Fruit fly (Drosophila melanogaster) whole organism, wandering third instar larva: ENCODE data around the gene Sce.

Experiments
- CG32264 ChIP-seq: fragments of 200-800 bp; sonication (Bioruptor generic); optimal IDR thresholded peaks from 2 replicates; lab custom pipeline; 2016; ENCODE audit warnings: missing biosample characterization, missing genetic modification characterization
- CG9705 ChIP-seq: fragments of 200-800 bp; sonication (Bioruptor generic); optimal IDR thresholded peaks from 2 replicates; lab custom pipeline; 2018; ENCODE audit warnings: missing biosample characterization, mild to moderate bottlenecking, missing genetic modification characterization
- CrebA ChIP-seq: fragments of 200-800 bp; sonication (Bioruptor generic); optimal IDR thresholded peaks from 2 replicates; lab custom pipeline; 2016; ENCODE audit warnings: missing biosample characterization, mild to moderate bottlenecking, missing genetic modification characterization, borderline replicate concordance
- Dfd ChIP-seq: fragments of >200 bp; optimal IDR thresholded peaks from 2 replicates; lab custom pipeline; 2017; ENCODE audit warnings: missing biosample characterization, missing genetic modification characterization
- GATAd ChIP-seq: sonication (Bioruptor generic); optimal IDR thresholded peaks from 2 replicates; lab custom pipeline; 2016; ENCODE audit warnings: missing biosample characterization, missing genetic modification characterization
- HLH106 ChIP-seq: fragments of 200-800 bp; optimal IDR thresholded peaks from 3 replicates; lab custom pipeline; 2019; ENCODE audit warnings: missing biosample characterization, mild to moderate bottlenecking, missing genetic modification characterization, moderate library complexity
- Hnf4 ChIP-seq: fragments of 200-800 bp; sonication (Bioruptor generic); optimal IDR thresholded peaks from 2 replicates; lab custom pipeline; 2016; ENCODE audit warnings: missing biosample characterization, mild to moderate bottlenecking, missing genetic modification characterization
- Hr78 ChIP-seq: fragments of >200 bp; optimal IDR thresholded peaks from 2 replicates; lab custom pipeline; 2017; ENCODE audit warnings: missing biosample characterization, missing genetic modification characterization
- Hr83 ChIP-seq: fragments of 200-300 bp; sonication (Bioruptor generic); optimal IDR thresholded peaks from 2 replicates; lab custom pipeline; 2016; ENCODE audit warnings: missing biosample characterization, mild to moderate bottlenecking, missing genetic modification characterization, moderate library complexity; ENCODE audit not compliant: poor library complexity, severe bottlenecking
- Jra ChIP-seq: sonication (Bioruptor generic); optimal IDR thresholded peaks from 2 replicates; lab custom pipeline; 2016; ENCODE audit warnings: missing biosample characterization, missing genetic modification characterization
- Mio ChIP-seq: sonication (Bioruptor generic); optimal IDR thresholded peaks from 2 replicates; lab custom pipeline; 2016; ENCODE audit warnings: missing biosample characterization, missing genetic modification characterization
- Myc ChIP-seq: fragments of >200 bp; optimal IDR thresholded peaks from 2 replicates; lab custom pipeline; 2017
- N ChIP-seq: fragments of >200 bp; optimal IDR thresholded peaks from 2 replicates; lab custom pipeline; 2018; ENCODE audit warnings: missing biosample characterization, missing external identifiers, missing genetic modification characterization
- Rel ChIP-seq, 2 experiments: fragments of 200-800 bp; sonication (Bioruptor generic) in 1 of 2; optimal IDR thresholded peaks; 2 replicates in 1 of 2; 3 replicates in 1 of 2; lab custom pipeline; 2016 to 2019; ENCODE audit warnings: mild to moderate bottlenecking in 2 of 2, missing biosample characterization in 2 of 2, missing genetic modification characterization in 2 of 2, moderate library complexity in 1 of 2
- Sp1 ChIP-seq: fragments of 200-800 bp; sonication (Bioruptor generic); optimal IDR thresholded peaks from 3 replicates; lab custom pipeline; 2019; ENCODE audit warnings: missing biosample characterization, mild to moderate bottlenecking, missing genetic modification characterization, moderate library complexity
- Vsx2 ChIP-seq: fragments of 200-300, 225-300 bp; sonication (Bioruptor generic); optimal IDR thresholded peaks from 2 replicates; lab custom pipeline; 2018; ENCODE audit warnings: missing biosample characterization, missing genetic modification characterization; ENCODE audit not compliant: partially characterized antibody
- brk ChIP-seq: fragments of 200-800 bp; sonication (Bioruptor generic); optimal IDR thresholded peaks from 2 replicates; lab custom pipeline; 2016; ENCODE audit warnings: missing biosample characterization, mild to moderate bottlenecking, missing genetic modification characterization
- dl ChIP-seq, 2 experiments: fragments of 175-275, 200-275 bp in 1 of 2; fragments of 200-275 bp in 1 of 2; sonication (Bioruptor generic); optimal IDR thresholded peaks; lab custom pipeline; 2018; ENCODE audit warnings: mild to moderate bottlenecking in 2 of 2, missing biosample characterization in 2 of 2, missing genetic modification characterization in 2 of 2, moderate library complexity in 2 of 2; ENCODE audit not compliant: partially characterized antibody in 2 of 2, insufficient read depth in 1 of 2
- dmrt93B ChIP-seq: fragments of 200-800 bp; sonication (Bioruptor generic); optimal IDR thresholded peaks from 2 replicates; lab custom pipeline; 2018; ENCODE audit warnings: missing biosample characterization, mild to moderate bottlenecking, missing genetic modification characterization
- dsf ChIP-seq: sonication (Bioruptor generic); optimal IDR thresholded peaks from 2 replicates; lab custom pipeline; 2016; ENCODE audit warnings: missing biosample characterization, missing genetic modification characterization, borderline replicate concordance
- foxo ChIP-seq, 2 experiments: fragments of 200-800 bp; sonication (Bioruptor generic); optimal IDR thresholded peaks; 2 replicates in 1 of 2; 3 replicates in 1 of 2; lab custom pipeline; 2016 to 2017; ENCODE audit warnings: missing biosample characterization in 2 of 2, missing genetic modification characterization in 2 of 2
- fru ChIP-seq: fragments of 200-800 bp; sonication (Bioruptor generic); optimal IDR thresholded peaks from 3 replicates; lab custom pipeline; 2016; ENCODE audit warnings: missing biosample characterization, mild to moderate bottlenecking, missing genetic modification characterization
- lola ChIP-seq: fragments of >200 bp; optimal IDR thresholded peaks from 2 replicates; lab custom pipeline; 2017; ENCODE audit warnings: missing biosample characterization, missing genetic modification characterization
- pan ChIP-seq: fragments of >200 bp; optimal IDR thresholded peaks from 2 replicates; lab custom pipeline; 2017
- psq ChIP-seq: fragments of 200-800 bp; sonication (Bioruptor generic); optimal IDR thresholded peaks from 3 replicates; lab custom pipeline; 2017; ENCODE audit warnings: missing biosample characterization, mild to moderate bottlenecking, missing genetic modification characterization, moderate library complexity
- rgr ChIP-seq: fragments of 200-800 bp; sonication (Bioruptor generic); optimal IDR thresholded peaks from 3 replicates; lab custom pipeline; 2016; ENCODE audit warnings: missing biosample characterization, mild to moderate bottlenecking, missing genetic modification characterization
- sage ChIP-seq: fragments of 200-800 bp; sonication (Bioruptor generic); optimal IDR thresholded peaks from 2 replicates; lab custom pipeline; 2016; ENCODE audit warnings: missing biosample characterization, mild to moderate bottlenecking, missing genetic modification characterization
- sv ChIP-seq: fragments of 200-800 bp; sonication (Bioruptor generic); optimal IDR thresholded peaks from 3 replicates; lab custom pipeline; 2016; ENCODE audit warnings: missing biosample characterization, missing genetic modification characterization
- tai ChIP-seq: sonication (Bioruptor generic); optimal IDR thresholded peaks from 2 replicates; lab custom pipeline; 2016; ENCODE audit warnings: missing biosample characterization, missing genetic modification characterization

Sce gene

DNA sequence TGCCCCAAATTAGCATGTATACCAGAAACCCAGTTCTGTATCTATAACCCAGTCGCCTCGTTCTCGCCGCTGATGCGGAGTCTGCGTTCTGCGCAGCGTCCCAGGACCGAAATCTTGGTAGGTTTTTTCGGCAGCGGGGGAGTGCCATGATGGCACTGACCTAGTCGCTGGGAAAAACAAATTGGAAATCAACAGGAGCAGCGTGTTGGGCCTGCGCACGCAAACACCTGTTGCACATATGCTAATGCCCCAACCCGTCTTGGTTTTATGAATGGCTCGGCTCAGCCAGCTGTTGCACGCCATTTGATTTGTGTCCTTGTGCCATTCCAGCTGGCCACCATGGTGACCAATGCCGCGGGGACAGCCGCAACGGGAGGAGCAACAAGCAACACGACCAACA lies 19.0 kb downstream of the Sce start:
- TF ChIP-seq Jra (GFP tag; lab: Kevin White, UChicago), result no peak
- no peak for TF ChIP-seq foxo (GFP tag; optimal IDR thresholded peaks at IDR 0.05; lab: Kevin White, UChicago)
- no peak for TF ChIP-seq Hr83 (GFP tag; lab: Kevin White, UChicago)
- TF ChIP-seq dl (GFP tag; optimal IDR thresholded peaks at IDR 0.05; lab: Kevin White, UChicago; ENCODE audit: insufficient read depth in 1 of 2, partially characterized antibody in 2 of 2), result no peak

dm6 chr3R:27661971-27662489 lies 19.8 kb downstream of the Sce start, which contains the start of gene unc80:
unc80 (plus strand) TSS chr3R:27662439.
- TF ChIP-seq fru (no peak), CG32264 (GFP tag; lab: Kevin White, UChicago) (no peak), sage (GFP tag; lab: Kevin White, UChicago) (no peak), Dfd (no peak), Rel (GFP tag; optimal IDR thresholded peaks at IDR 0.05; lab: Kevin White, UChicago) (no peak), Rel (tag; optimal IDR thresholded peaks at IDR 0.05; lab: Kevin White, UChicago) (no peak)
- TF ChIP-seq, all 38 proteins: peak for 0

DNA sequence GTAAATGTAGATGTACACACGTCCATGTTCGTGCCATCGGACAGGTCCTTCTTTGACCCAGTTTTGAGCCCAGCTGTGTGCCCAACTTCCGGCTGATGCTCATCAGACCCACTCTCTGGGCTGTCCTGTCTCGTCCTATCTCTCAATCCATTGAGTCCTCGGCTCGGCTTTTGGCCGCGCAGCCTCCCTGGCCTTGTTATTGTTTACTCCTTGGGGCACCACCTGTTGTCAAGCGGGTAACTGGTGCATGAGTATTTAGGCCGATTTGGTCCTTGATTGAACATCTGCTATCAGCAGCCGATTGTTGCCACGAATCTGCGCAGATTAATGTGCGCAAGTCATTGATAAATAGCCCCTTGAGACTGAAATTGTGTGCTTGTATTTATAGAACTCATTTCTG lies 20.4 kb downstream of the Sce start:
- TF ChIP-seq foxo (GFP tag; optimal IDR thresholded peaks at IDR 0.05; lab: Kevin White, UChicago) (no peak), Sp1 (GFP tag; lab: Kevin White, UChicago) (no peak), pan (lab: Kevin White, UChicago) (no peak), dmrt93B (GFP tag; lab: Kevin White, UChicago) (no peak), CG32264 (GFP tag; lab: Kevin White, UChicago) (no peak), Myc (lab: Kevin White, UChicago) (no peak), Rel (GFP tag; optimal IDR thresholded peaks at IDR 0.05; lab: Kevin White, UChicago) (no peak), Rel (tag; optimal IDR thresholded peaks at IDR 0.05; lab: Kevin White, UChicago) (no peak), CrebA (GFP tag; lab: Kevin White, UChicago) (no peak), fru (no peak), Hnf4 (GFP tag; lab: Kevin White, UChicago) (no peak), sage (GFP tag; lab: Kevin White, UChicago) (no peak), GATAd (GFP tag; lab: Kevin White, UChicago) (no peak), Hr78 (GFP tag; lab: Kevin White, UChicago) (no peak), Mio (GFP tag; lab: Kevin White, UChicago) (no peak)

DNA sequence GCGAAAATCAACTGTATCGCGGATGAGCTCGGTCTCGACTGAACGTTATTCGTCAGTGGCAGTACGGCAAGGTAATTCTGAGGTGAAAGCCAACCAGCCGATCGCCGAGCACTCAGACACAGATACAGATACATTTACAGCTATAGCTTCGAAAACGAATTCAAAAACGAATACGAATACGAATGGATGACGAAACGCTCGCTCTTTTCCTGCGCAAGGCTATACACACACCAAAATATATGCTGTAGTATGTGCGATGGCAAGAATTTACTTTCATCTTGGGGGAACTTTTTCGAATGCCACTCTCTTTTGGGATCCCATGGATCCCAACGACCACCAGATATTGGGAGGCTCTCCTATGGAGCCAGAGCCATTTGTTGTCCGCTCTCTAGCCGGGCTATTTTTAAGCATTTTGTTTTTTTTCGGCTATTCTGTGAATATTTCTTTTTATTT lies 21.7 kb downstream of the Sce start, which contains the start of gene Mlc1:
Gene Mlc1, minus strand, starts transcription at position 51 of the 453 bp plus-strand sequence.
- TF ChIP-seq sv (GFP tag; lab: Kevin White, UChicago) (no peak), CrebA (GFP tag; lab: Kevin White, UChicago) (no peak), Mio (GFP tag; lab: Kevin White, UChicago) (no peak), tai (GFP tag; lab: Kevin White, UChicago) (no peak), lola (no peak), Hnf4 (GFP tag; lab: Kevin White, UChicago) (no peak), foxo (GFP tag; optimal IDR thresholded peaks at IDR 0.05; lab: Kevin White, UChicago) (no peak), N (GFP tag; lab: Kevin White, UChicago) (no peak), dsf (GFP tag; lab: Kevin White, UChicago) (no peak), pan (lab: Kevin White, UChicago) (no peak), rgr (GFP tag; lab: Kevin White, UChicago) (no peak), Vsx2 (GFP tag; lab: Kevin White, UChicago) (no peak), CG32264 (GFP tag; lab: Kevin White, UChicago) (no peak), Jra (GFP tag; lab: Kevin White, UChicago) (no peak), sage (GFP tag; lab: Kevin White, UChicago) (no peak), CG9705 (GFP tag; lab: Kevin White, UChicago) (no peak), HLH106 (tag; lab: Kevin White, UChicago) (no peak), psq (GFP tag; lab: Kevin White, UChicago) (no peak), brk (GFP tag; lab: Kevin White, UChicago) (no peak)
- TF ChIP-seq, all 38 proteins: peak for 0
